Fruit fly (Drosophila melanogaster): ENCODE results near the gene Lsd-2.
A peak's percentile ranks its signal among the peaks of the same experiment; 100 is the strongest.

Lsd-2 gene

DNA sequence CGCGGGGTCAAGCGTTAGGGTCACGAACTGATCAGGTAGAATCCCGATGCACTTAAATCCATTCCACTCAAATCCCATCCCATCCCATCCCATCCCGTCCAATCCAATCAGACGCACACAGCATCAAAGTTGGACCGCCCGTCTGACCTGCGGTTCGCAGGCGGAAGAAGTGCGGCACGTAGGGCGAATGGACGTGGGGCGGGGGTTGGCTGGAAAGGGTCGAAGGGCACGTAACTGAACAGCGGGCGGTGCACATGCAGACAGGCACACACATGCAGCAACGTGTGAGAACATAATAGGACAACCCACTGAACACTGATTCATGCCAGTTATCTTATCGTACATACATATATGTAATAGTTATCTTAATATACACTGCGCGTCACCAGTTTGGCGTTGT lies 56.6 kb downstream of the Lsd-2 start (continued):
- TF ChIP-seq Dip2 (GFP tag; IDR thresholded peaks at IDR 0.05) (no peak), pros (GFP tag; optimal IDR thresholded peaks at IDR 0.05) (peak; percentile 8), pzg (GFP tag; optimal IDR thresholded peaks at IDR 0.05) (no peak), CoRest (tag; optimal IDR thresholded peaks at IDR 0.05) (no peak), Bdp1 (GFP tag; optimal IDR thresholded peaks at IDR 0.05) (no peak), CG15479 (GFP tag; optimal IDR thresholded peaks at IDR 0.05) (peak; percentile 20), Hr3 (GFP tag; optimal IDR thresholded peaks at IDR 0.05) (no peak), Max (GFP tag; optimal IDR thresholded peaks at IDR 0.05) (no peak), Oaz (GFP tag; IDR thresholded peaks at IDR 0.05) (no peak), zfh2 (GFP tag; optimal IDR thresholded peaks at IDR 0.05) (no peak), CG43689 (GFP tag; IDR thresholded peaks at IDR 0.05) (no peak), bab2 (GFP tag; optimal IDR thresholded peaks at IDR 0.05) (no peak), CG30431 (GFP tag; optimal IDR thresholded peaks at IDR 0.05) (no peak), wor (GFP tag; IDR thresholded peaks at IDR 0.05) (no peak), CG9215 (GFP tag; IDR thresholded peaks at IDR 0.05) (no peak), sd (tag; optimal IDR thresholded peaks at IDR 0.05) (no peak), TFAM (GFP tag; optimal IDR thresholded peaks at IDR 0.05) (no peak), luna (GFP tag; optimal IDR thresholded peaks at IDR 0.05) (no peak), slp2 (GFP tag; optimal IDR thresholded peaks at IDR 0.05) (no peak), CG3726 (GFP tag; IDR thresholded peaks at IDR 0.05) (no peak), fd64A (GFP tag; optimal IDR thresholded peaks at IDR 0.05) (no peak), crol (GFP tag; IDR thresholded peaks at IDR 0.05) (peak; percentile 85), CG1024 (GFP tag; IDR thresholded peaks at IDR 0.05) (no peak), CG17186 (GFP tag; optimal IDR thresholded peaks at IDR 0.05) (no peak), CG10959 (GFP tag; IDR thresholded peaks at IDR 0.05) (no peak), Tbp (GFP tag; optimal IDR thresholded peaks at IDR 0.05) (no peak), CG1603 (tag; optimal IDR thresholded peaks at IDR 0.05) (no peak), E2f2 (GFP tag; IDR thresholded peaks at IDR 0.05) (no peak), cg (GFP tag; optimal IDR thresholded peaks at IDR 0.05) (no peak), salm (tag; optimal IDR thresholded peaks at IDR 0.05) (no peak), CG11093 (GFP tag; IDR thresholded peaks at IDR 0.05) (no peak), mam (GFP tag; optimal IDR thresholded peaks at IDR 0.05) (no peak), CG9727 (GFP tag; optimal IDR thresholded peaks at IDR 0.05) (no peak), CG32767 (GFP tag; IDR thresholded peaks at IDR 0.05) (no peak), CG11247 (GFP tag; IDR thresholded peaks at IDR 0.05) (no peak), PHDP (tag; optimal IDR thresholded peaks at IDR 0.05) (no peak), Nf-YA (GFP tag; IDR thresholded peaks at IDR 0.05) (no peak), CG10654 (GFP tag; optimal IDR thresholded peaks at IDR 0.05) (no peak), Taf1 (GFP tag; IDR thresholded peaks at IDR 0.05) (no peak), pb (GFP tag; optimal IDR thresholded peaks at IDR 0.05) (no peak), D19A (tag; optimal IDR thresholded peaks at IDR 0.05) (no peak), dmrt99B (tag; optimal IDR thresholded peaks at IDR 0.05) (no peak), CG15601 (tag; optimal IDR thresholded peaks at IDR 0.05) (no peak), zen (tag; optimal IDR thresholded peaks at IDR 0.05) (no peak), CG2199 (GFP tag; IDR thresholded peaks at IDR 0.05) (0 out of 3 replicates have a peak, but pooled peaks have one; percentile 48), CG11723 (GFP tag; optimal IDR thresholded peaks at IDR 0.05) (no peak), kni (GFP tag; optimal IDR thresholded peaks at IDR 0.05) (peak; percentile 60), CG31388 (GFP tag; optimal IDR thresholded peaks at IDR 0.05) (no peak), CG4360 (GFP tag; IDR thresholded peaks at IDR 0.05) (no peak), zf30C (GFP tag; optimal IDR thresholded peaks at IDR 0.05) (peak; percentile 49), ac (GFP tag; optimal IDR thresholded peaks at IDR 0.05) (no peak), HHEX (GFP tag; optimal IDR thresholded peaks at IDR 0.05) (no peak), Deaf1 (tag; optimal IDR thresholded peaks at IDR 0.05) (no peak)
